Worm (Caenorhabditis elegans) whole organism, L4/young adult: ENCODE results near the gene C24A3.1.

Experiments used
- dao-5 ChIP-seq: sonication (generic microtip); optimal IDR thresholded peaks from 2 replicates; lab custom pipeline; 2016; ENCODE audit warnings: missing genotype, missing genetic modification characterization, moderate library complexity, missing compliant biosample characterization
- him-1 ChIP-seq: sonication (generic microtip); optimal IDR thresholded peaks from 2 replicates; lab custom pipeline; 2016; ENCODE audit warnings: missing genotype, missing genetic modification reagents, missing genetic modification characterization, missing compliant biosample characterization

DNA sequence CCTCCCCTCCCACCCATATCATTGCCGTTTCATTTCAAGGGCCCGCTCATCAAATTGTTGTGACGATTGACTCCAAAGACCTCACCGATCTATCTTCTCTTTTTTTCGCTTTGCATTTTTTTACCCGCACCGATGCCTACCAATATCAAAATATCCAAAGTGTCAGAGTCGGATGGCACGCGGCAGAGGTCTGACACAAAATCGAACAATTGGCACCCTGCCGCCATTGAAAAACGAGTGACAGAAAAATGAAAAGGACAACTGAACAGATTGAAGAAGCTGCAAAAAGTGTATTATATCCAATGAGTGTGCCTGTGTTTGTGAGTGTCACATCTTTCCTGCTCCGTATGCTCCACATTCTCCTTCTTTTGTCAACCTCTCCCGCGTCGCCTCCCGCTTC, 12.4 kb upstream of the C24A3.1 start:
- no peak for TF ChIP-seq dao-5 (tag; lab: Kevin White, UChicago)
- no peak for TF ChIP-seq him-1 (tag; lab: Kevin White, UChicago)
